Worm (Caenorhabditis elegans) whole organism, L4/young adult: ENCODE results near the gene clec-21.
"Not testable (repeated sequence)": the region's sequence is repeated elsewhere in the genome, so short reads cannot be mapped to it uniquely, and the experiment has no call there.

Experiments used
- dao-5 ChIP-seq: sonication (generic microtip); optimal IDR thresholded peaks from 2 replicates; lab custom pipeline; 2016; ENCODE audit warnings: missing genotype, missing genetic modification characterization, moderate library complexity, missing compliant biosample characterization
- him-1 ChIP-seq: sonication (generic microtip); optimal IDR thresholded peaks from 2 replicates; lab custom pipeline; 2016; ENCODE audit warnings: missing genotype, missing genetic modification reagents, missing genetic modification characterization, missing compliant biosample characterization

DNA sequence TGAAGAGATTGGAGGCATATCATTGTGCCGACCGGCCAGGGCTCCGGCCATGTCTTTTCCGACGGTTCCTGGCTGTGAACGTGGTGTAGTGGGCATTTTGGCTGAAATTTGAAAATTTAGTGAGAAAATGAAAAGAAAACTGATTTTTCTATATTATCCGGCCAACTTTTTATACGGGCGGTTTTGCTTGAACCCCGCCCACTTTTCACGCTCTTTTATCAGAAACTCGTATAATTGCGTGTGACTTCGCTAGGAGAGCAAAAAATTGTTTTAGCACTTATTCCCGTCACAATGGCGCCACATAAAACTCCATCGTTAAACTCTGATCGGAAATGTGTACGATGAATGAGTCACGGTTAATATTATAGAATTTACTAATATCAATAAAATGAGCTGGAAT is 48.2 kb upstream of the clec-21 start, which contains the start of gene C08E3.13:
- TF ChIP-seq him-1; dao-5 (tag; lab: Kevin White, UChicago): not testable (repeated sequence)
